Fruit fly (Drosophila melanogaster): ENCODE measurements around the gene csw.
A peak's percentile ranks its signal among the peaks of the same experiment; 100 is the strongest.

The csw gene

DNA sequence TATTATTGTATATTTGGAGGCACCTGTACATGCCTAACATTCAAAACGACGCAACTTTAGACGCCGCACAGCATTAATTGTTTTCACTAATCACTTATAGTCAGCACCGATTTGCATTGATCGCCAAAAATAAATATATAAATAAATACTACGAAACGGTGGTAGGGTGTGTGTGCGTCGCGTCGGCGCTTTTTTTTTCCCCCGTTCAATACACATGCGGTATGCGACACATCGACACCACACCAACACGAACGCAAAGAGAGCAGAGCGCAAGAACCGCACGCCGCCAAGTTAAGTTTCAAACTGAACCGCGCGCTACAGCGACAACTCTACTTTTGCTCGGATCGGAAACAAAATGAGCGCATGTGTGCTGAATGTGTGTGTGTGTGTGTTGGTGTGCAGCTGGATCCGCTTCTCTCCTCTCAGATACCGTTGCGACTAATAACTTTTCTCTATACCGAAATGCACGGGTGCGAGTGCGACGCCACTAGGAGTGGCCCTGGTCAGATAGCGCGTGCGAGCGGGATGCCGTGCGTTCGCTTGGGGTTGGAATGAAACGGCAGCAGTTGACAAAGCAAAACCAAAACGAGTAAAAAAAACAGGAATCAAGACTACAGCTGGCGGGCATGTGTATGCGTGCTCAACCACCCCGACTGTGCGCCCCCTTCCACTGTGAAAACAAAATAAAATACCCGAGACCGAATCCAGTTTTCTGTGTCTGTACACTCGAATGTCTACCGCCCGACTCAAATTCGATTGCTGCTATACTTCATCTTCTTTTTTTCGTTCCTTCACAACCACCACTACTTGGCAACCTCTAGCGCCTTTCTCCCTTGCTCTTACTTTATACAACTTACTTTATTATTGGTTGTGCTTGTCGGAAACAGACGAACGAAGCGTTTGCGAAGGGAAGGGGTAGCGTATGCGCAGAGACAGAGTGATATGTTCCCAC is 29.3 kb downstream of the csw start, which contains the start of gene ph-d (continued):
- TF ChIP-seq D19B (GFP tag; optimal IDR thresholded peaks at IDR 0.05) (peak; percentile 28), CG5180 (GFP tag; optimal IDR thresholded peaks at IDR 0.05) (peak; percentile 45), MTF-1 (GFP tag; optimal IDR thresholded peaks at IDR 0.05; ENCODE audit: borderline replicate concordance) (peak; percentile 70), danr (GFP tag; IDR thresholded peaks at IDR 0.05) (no peak), CG10267 (tag; optimal IDR thresholded peaks at IDR 0.05) (peak; percentile 54), ind (GFP tag; optimal IDR thresholded peaks at IDR 0.05) (peak; percentile 46), salm (tag; optimal IDR thresholded peaks at IDR 0.05) (peak; percentile 32), lab (GFP tag; optimal IDR thresholded peaks at IDR 0.05) (peak; percentile 47), Dad (GFP tag; optimal IDR thresholded peaks at IDR 0.05) (no peak), sima (GFP tag; optimal IDR thresholded peaks at IDR 0.05) (no peak), gsb-n (tag; optimal IDR thresholded peaks at IDR 0.05) (peak; percentile 17), CG1024 (GFP tag; IDR thresholded peaks at IDR 0.05) (no peak), CG11723 (GFP tag; optimal IDR thresholded peaks at IDR 0.05) (peak; percentile 55), cg (GFP tag; optimal IDR thresholded peaks at IDR 0.05) (peak; percentile 97), Hey (tag; optimal IDR thresholded peaks at IDR 0.05) (peak; percentile 43), mirr (GFP tag; optimal IDR thresholded peaks at IDR 0.05) (peak; percentile 76), CG7271 (tag; optimal IDR thresholded peaks at IDR 0.05) (no peak), Hr78 (GFP tag; optimal IDR thresholded peaks at IDR 0.05) (peak in 1 of 2 experiments; percentile 15), CG10979 (tag; optimal IDR thresholded peaks at IDR 0.05) (peak; percentile 58), Neu2 (GFP tag; optimal IDR thresholded peaks at IDR 0.05; ENCODE audit: borderline replicate concordance) (peak; percentile 67), prd (optimal IDR thresholded peaks at IDR 0.05) (no peak), prd (GFP tag; IDR thresholded peaks at IDR 0.05) (peak; percentile 46; the same call in 2 of the 3 replicates), CG1832 (GFP tag; optimal IDR thresholded peaks at IDR 0.05) (peak; percentile 98), chinmo (GFP tag; IDR thresholded peaks at IDR 0.05; ENCODE audit: partially characterized antibody) (peak; percentile 95; the same call in 3 of the 4 replicates), CG18619 (GFP tag; optimal IDR thresholded peaks at IDR 0.05) (peak; percentile 38), CG4328 (GFP tag; optimal IDR thresholded peaks at IDR 0.05) (no peak), gsb (GFP tag; IDR thresholded peaks at IDR 0.05) (no peak), Side (GFP tag; optimal IDR thresholded peaks at IDR 0.05) (no peak), H2.0 (GFP tag; IDR thresholded peaks at IDR 0.05) (0 out of 2 replicates have a peak, but pooled peaks have one; percentile 29), esg (GFP tag; conservative IDR thresholded peaks at IDR 0.05) (0 out of 2 replicates have a peak, but pooled peaks have one; percentile 19), caup (GFP tag; optimal IDR thresholded peaks at IDR 0.05; ENCODE audit: severe bottlenecking) (peak; percentile 42), croc (GFP tag; conservative IDR thresholded peaks at IDR 0.05) (no peak; the same call in 2 of the 3 replicates), dysf (GFP tag; IDR thresholded peaks at IDR 0.05) (peak; percentile 54; the same call in 2 of the 3 replicates), CG6175 (GFP tag; IDR thresholded peaks at IDR 0.05) (peak; percentile 62; the same call in 2 of the 3 replicates), CG4854 (GFP tag; optimal IDR thresholded peaks at IDR 0.05) (peak; percentile 14), Stat92E (GFP tag; optimal IDR thresholded peaks at IDR 0.05) (peak in 1 of 3 experiments; percentile 62), CG10959 (GFP tag; IDR thresholded peaks at IDR 0.05) (no peak), CG14014 (GFP tag; IDR thresholded peaks at IDR 0.05) (no peak), peb (GFP tag; IDR thresholded peaks at IDR 0.05) (no peak), CG2678 (tag; optimal IDR thresholded peaks at IDR 0.05) (peak; percentile 66), CG15514 (GFP tag; optimal IDR thresholded peaks at IDR 0.05) (peak; percentile 53), vnd (GFP tag; IDR thresholded peaks at IDR 0.05; ENCODE audit: partially characterized antibody) (no peak), CG6791 (GFP tag; IDR thresholded peaks at IDR 0.05; ENCODE audit: partially characterized antibody) (no peak), Six4 (GFP tag; optimal IDR thresholded peaks at IDR 0.05) (no peak), nom (GFP tag; optimal IDR thresholded peaks at IDR 0.05) (peak; percentile 88), bigmax (GFP tag; optimal IDR thresholded peaks at IDR 0.05) (no peak)

Data from whole organism, embryonic.